Worm (Caenorhabditis elegans) whole organism, young adult: ENCODE data around the gene mtch-1.
A peak's percentile ranks its signal among the peaks of the same experiment; 100 is the strongest.

ENCODE experiments used
- B0035.1 ChIP-seq: sonication (generic microtip); optimal IDR thresholded peaks from 2 replicates; lab custom pipeline; 2016; ENCODE audit warnings: missing genetic modification characterization, mild to moderate bottlenecking, missing compliant biosample characterization, missing genotype, missing genetic modification reagents
- B0336.3 ChIP-seq: fragments of 200-800 bp; sonication (Bioruptor generic); IDR thresholded peaks from 2 replicates; pipeline ENCODE4 v1.3.6; 2022; ENCODE audit warnings: missing genetic modification characterization, missing compliant biosample characterization
- C06A6.2 ChIP-seq: fragments of 200-800 bp; sonication (Bioruptor generic); conservative IDR thresholded peaks from 2 replicates; pipeline ENCODE4 v1.3.6; 2022; ENCODE audit warnings: missing genetic modification characterization, missing compliant biosample characterization
- C17E4.6 ChIP-seq: fragments of 200-800 bp; sonication (Bioruptor generic); IDR thresholded peaks from 2 replicates; pipeline ENCODE4 v1.3.6; 2022; ENCODE audit warnings: missing genetic modification reagents, missing genetic modification characterization, missing compliant biosample characterization
- F33H1.4 ChIP-seq: fragments of 200-800 bp; sonication (Bioruptor generic); IDR thresholded peaks from 2 replicates; pipeline ENCODE4 v1.3.6; 2022; ENCODE audit warnings: missing genetic modification reagents, missing genetic modification characterization, missing compliant biosample characterization
- F49E8.2 ChIP-seq: sonication (generic microtip); optimal IDR thresholded peaks from 3 replicates; lab custom pipeline; 2017; ENCODE audit warnings: missing genetic modification characterization, mild to moderate bottlenecking, missing compliant biosample characterization, antibody characterized with exemption, moderate library complexity; ENCODE audit not compliant: insufficient read depth
- T26A5.8 ChIP-seq: sonication (generic microtip); optimal IDR thresholded peaks from 2 replicates; lab custom pipeline; 2016; ENCODE audit warnings: missing genetic modification characterization, missing compliant biosample characterization
- akir-1 ChIP-seq: fragments of 200-800 bp; sonication (Bioruptor generic); optimal IDR thresholded peaks from 2 replicates; lab custom pipeline; 2018; ENCODE audit warnings: mild to moderate bottlenecking, missing genetic modification characterization, moderate library complexity, missing compliant biosample characterization
- athp-1 ChIP-seq: sonication (generic microtip); optimal IDR thresholded peaks from 2 replicates; lab custom pipeline; 2017; ENCODE audit warnings: mild to moderate bottlenecking, missing genetic modification characterization, missing compliant biosample characterization
- attf-3 ChIP-seq: fragments of 200-800 bp; sonication (Bioruptor generic); conservative IDR thresholded peaks from 2 replicates; pipeline ENCODE4 v1.3.6; 2022; ENCODE audit warnings: missing genetic modification reagents, missing genetic modification characterization, missing compliant biosample characterization
- ceh-91 ChIP-seq: fragments of 200-800 bp; sonication (Bioruptor generic); IDR thresholded peaks from 2 replicates; pipeline ENCODE4 v1.3.6; 2022; ENCODE audit warnings: missing genetic modification reagents, missing genetic modification characterization, missing compliant biosample characterization
- dpff-1 ChIP-seq: sonication (generic microtip); optimal IDR thresholded peaks from 2 replicates; lab custom pipeline; 2017; ENCODE audit warnings: mild to moderate bottlenecking, missing genetic modification characterization, missing compliant biosample characterization
- ekl-4 ChIP-seq: fragments of 200-800 bp; sonication (Bioruptor generic); IDR thresholded peaks from 2 replicates; pipeline ENCODE4 v1.3.6; 2022; ENCODE audit warnings: missing genetic modification reagents, missing genetic modification characterization, missing compliant biosample characterization
- hmg-1.2 ChIP-seq: fragments of 200-800 bp; sonication (Bioruptor generic); IDR thresholded peaks from 2 replicates; pipeline ENCODE4 v1.3.6; 2022; ENCODE audit warnings: missing genetic modification reagents, missing genetic modification characterization, missing compliant biosample characterization
- hsf-1 ChIP-seq: fragments of 200-800 bp; sonication (Bioruptor generic); IDR thresholded peaks from 2 replicates; pipeline ENCODE4 v1.3.6; 2022; ENCODE audit warnings: missing genetic modification reagents, missing genetic modification characterization, missing compliant biosample characterization
- lag-1 ChIP-seq: fragments of 200-800 bp; sonication (Bioruptor generic); IDR thresholded peaks from 2 replicates; pipeline ENCODE4 v1.3.6; 2022; ENCODE audit warnings: missing genetic modification reagents, missing genetic modification characterization, missing compliant biosample characterization
- lin-35 ChIP-seq, 3 experiments: fragments of 150-350 bp in 2 of 3; sonication (generic microtip) in 1 of 3; optimal IDR thresholded peaks; 2 replicates each; lab custom pipeline; 2014 to 2018; ENCODE audit warnings: missing biosample characterization in 3 of 3, missing genetic modification characterization in 3 of 3, missing genetic modification reagents in 3 of 3
- lin-40 ChIP-seq: sonication (generic microtip); optimal IDR thresholded peaks from 2 replicates; lab custom pipeline; 2016; ENCODE audit warnings: missing genetic modification characterization, mild to moderate bottlenecking, missing compliant biosample characterization, missing genotype, missing genetic modification reagents
- lsy-27 ChIP-seq: sonication (generic microtip); optimal IDR thresholded peaks from 2 replicates; lab custom pipeline; 2017; ENCODE audit warnings: missing genetic modification characterization, mild to moderate bottlenecking, missing compliant biosample characterization, antibody characterized with exemption, missing genotype, borderline replicate concordance; ENCODE audit not compliant: insufficient read depth
- madf-6 ChIP-seq: fragments of 200-800 bp; sonication (Bioruptor generic); IDR thresholded peaks from 2 replicates; pipeline ENCODE4 v1.3.6; 2022; ENCODE audit warnings: missing genetic modification reagents, missing genetic modification characterization, missing compliant biosample characterization
- mes-4 ChIP-seq: sonication (generic microtip); optimal IDR thresholded peaks from 2 replicates; lab custom pipeline; 2016; ENCODE audit warnings: missing genotype, missing genetic modification characterization, missing compliant biosample characterization
- nfyb-1 ChIP-seq: fragments of 200-800 bp; sonication (Bioruptor generic); IDR thresholded peaks from 2 replicates; pipeline ENCODE4 v1.3.6; 2022; ENCODE audit warnings: missing genetic modification reagents, missing genetic modification characterization, missing compliant biosample characterization
- pbrm-1 ChIP-seq: fragments of 200-800 bp; sonication (Bioruptor generic); IDR thresholded peaks from 2 replicates; pipeline ENCODE4 v1.3.6; 2022; ENCODE audit warnings: missing genetic modification reagents, missing genetic modification characterization, missing compliant biosample characterization
- snpc-4 ChIP-seq, 5 experiments: fragments of 150-350 bp in 1 of 5; sonication (generic microtip) in 4 of 5; optimal IDR thresholded peaks; 2 replicates each; lab custom pipeline; 2014 to 2018; ENCODE audit warnings: missing genetic modification characterization in 5 of 5, missing biosample characterization in 3 of 5, antibody characterized with exemption in 2 of 5, mild to moderate bottlenecking in 2 of 5, missing compliant biosample characterization in 2 of 5, missing genotype in 2 of 5, moderate library complexity in 2 of 5, missing genetic modification reagents in 1 of 5
- somi-1 ChIP-seq: fragments of 200-800 bp; sonication (Bioruptor generic); optimal IDR thresholded peaks from 2 replicates; lab custom pipeline; 2018; ENCODE audit warnings: mild to moderate bottlenecking, missing genetic modification characterization, missing compliant biosample characterization
- sptf-2 ChIP-seq: fragments of 200-800 bp; sonication (Bioruptor generic); optimal IDR thresholded peaks from 2 replicates; lab custom pipeline; 2018; ENCODE audit warnings: mild to moderate bottlenecking, missing genetic modification characterization, missing compliant biosample characterization
- tlf-1 ChIP-seq: fragments of 200-800 bp; sonication (Bioruptor generic); optimal IDR thresholded peaks from 2 replicates; lab custom pipeline; 2018; ENCODE audit warnings: mild to moderate bottlenecking, missing genetic modification characterization, missing compliant biosample characterization
- zfh-2 ChIP-seq: fragments of 200-800 bp; sonication (Bioruptor generic); conservative IDR thresholded peaks from 2 replicates; pipeline ENCODE4 v1.3.6; 2022; ENCODE audit warnings: missing genetic modification reagents, missing genetic modification characterization, missing compliant biosample characterization
- ztf-28 ChIP-seq: fragments of 200-800 bp; sonication (Bioruptor generic); IDR thresholded peaks from 2 replicates; pipeline ENCODE4 v1.3.6; 2022; ENCODE audit warnings: missing genetic modification reagents, missing genetic modification characterization, missing compliant biosample characterization

The mtch-1 gene

ce11 chrII:7381142-7381611 is 7.2 kb upstream of the mtch-1 start, which contains the start of gene C07D10.5 (continued):
- TF ChIP-seq lsy-27 (tag; lab: Kevin White, UChicago), result no peak

- TF ChIP-seq dpff-1 (tag; lab: Kevin White, UChicago) (no peak), pbrm-1 (GFP tag; lab: Robert Waterston, UW) (no peak), lin-35 (GFP tag; optimal IDR thresholded peaks at IDR 0.05; lab: Kevin White, UChicago) (no peak)
Measured at ce11 chrII:7379021-7379420, 5.1 kb upstream of the mtch-1 start, which contains the start of gene C07D10.6. Gene C07D10.6 (plus strand): TSS chrII:7379321.

- TF ChIP-seq attf-3 (GFP tag; lab: Robert Waterston, UW), result no peak
- no peak for TF ChIP-seq sptf-2
- no peak for TF ChIP-seq C06A6.2
- no peak for TF ChIP-seq B0035.1 (tag; lab: Kevin White, UChicago)
- TF ChIP-seq B0336.3, result no peak
- TF ChIP-seq lin-40 (tag; lab: Kevin White, UChicago), result no peak
- TF ChIP-seq mes-4 (tag; lab: Kevin White, UChicago), result no peak
- TF ChIP-seq F33H1.4 (GFP tag; lab: Robert Waterston, UW), result no peak
- TF ChIP-seq ztf-28, result no peak
- TF ChIP-seq zfh-2, result no peak
- TF ChIP-seq F49E8.2 (tag; lab: Kevin White, UChicago), result no peak
- no peak for TF ChIP-seq lag-1 (GFP tag; lab: Robert Waterston, UW)
- TF ChIP-seq tlf-1 (GFP tag; lab: Kevin White, UChicago), result no peak
- no peak for TF ChIP-seq akir-1
- TF ChIP-seq somi-1 (GFP tag; lab: Kevin White, UChicago), result no peak
- TF ChIP-seq ceh-91, result no peak
- TF ChIP-seq athp-1 (tag; lab: Kevin White, UChicago), result no peak
- TF ChIP-seq lsy-27 (tag; lab: Kevin White, UChicago), result no peak
- TF ChIP-seq T26A5.8 (tag; lab: Kevin White, UChicago), result no peak
Measured at ce11 chrII:7374980-7375379, 1.0 kb upstream of the mtch-1 start, which contains the start of gene F43E2.1. Gene F43E2.1 (plus strand): TSS chrII:7375280.

- TF ChIP-seq C17E4.6 (GFP tag; lab: Robert Waterston, UW) (0 out of 2 replicates have a peak, but pooled peaks have one; percentile 30), hmg-1.2 (GFP tag; lab: Robert Waterston, UW) (0 out of 2 replicates have a peak, but pooled peaks have one; percentile 21), hsf-1 (GFP tag; lab: Robert Waterston, UW) (0 out of 2 replicates have a peak, but pooled peaks have one; percentile 56), ztf-28 (0 out of 2 replicates have a peak, but pooled peaks have one; percentile 32), ekl-4 (GFP tag; lab: Robert Waterston, UW) (peak; percentile 42), pbrm-1 (GFP tag; lab: Robert Waterston, UW) (peak; percentile 44; the same call in 1 of the 2 replicates), nfyb-1 (GFP tag; lab: Robert Waterston, UW) (peak; percentile 30; the same call in 1 of the 2 replicates), madf-6 (GFP tag; lab: Robert Waterston, UW) (peak; percentile 60)
Measured at ce11 chrII:7372371-7372770, 1.6 kb downstream of the mtch-1 start.

ce11 chrII:7371574-7371973 is 2.4 kb downstream of the mtch-1 start:
- TF ChIP-seq snpc-4 (GFP tag; optimal IDR thresholded peaks at IDR 0.05; lab: Kevin White, UChicago) (peak; percentile 40), snpc-4 (tag; optimal IDR thresholded peaks at IDR 0.05; lab: Kevin White, UChicago) (peak in 2 of 4 experiments; percentile 89 to 93)
